Worm (Caenorhabditis elegans) whole organism, mixed stage, embryonic: ENCODE results near the gene tnt-3.

Experiments used
- M03D4.4 ChIP-seq: sonication (generic microtip); optimal IDR thresholded peaks from 2 replicates; lab custom pipeline; 2017; ENCODE audit warnings: mild to moderate bottlenecking, missing genetic modification characterization, missing compliant biosample characterization
- ceh-83 ChIP-seq: fragments of 200-800 bp; sonication (Bioruptor generic); optimal IDR thresholded peaks from 2 replicates; lab custom pipeline; 2018; ENCODE audit warnings: mild to moderate bottlenecking, missing genetic modification characterization, missing compliant biosample characterization
- ces-1 ChIP-seq: fragments of 150-350 bp; optimal IDR thresholded peaks from 2 replicates; lab custom pipeline; 2014; ENCODE audit warnings: missing biosample characterization, missing genetic modification reagents, missing genetic modification characterization
- elt-3 ChIP-seq: fragments of 150-350 bp; optimal IDR thresholded peaks from 2 replicates; lab custom pipeline; 2014; ENCODE audit warnings: missing biosample characterization, missing genetic modification characterization
- nhr-237 ChIP-seq: fragments of 150-350 bp; optimal IDR thresholded peaks from 2 replicates; lab custom pipeline; 2014; ENCODE audit warnings: missing biosample characterization, missing genetic modification characterization
- nhr-76 ChIP-seq: sonication (generic microtip); optimal IDR thresholded peaks from 2 replicates; lab custom pipeline; 2017; ENCODE audit warnings: missing biosample characterization, missing genetic modification characterization
- pha-4 ChIP-seq: fragments of 150-350 bp; optimal IDR thresholded peaks from 2 replicates; lab custom pipeline; 2018; ENCODE audit warnings: missing biosample characterization, missing genetic modification reagents, missing genetic modification characterization
- sem-2 ChIP-seq: fragments of 200-800 bp; sonication (Bioruptor generic); optimal IDR thresholded peaks from 2 replicates; lab custom pipeline; 2018; ENCODE audit warnings: mild to moderate bottlenecking, missing genetic modification characterization, missing compliant biosample characterization
- snpc-4 ChIP-seq: fragments of 150-350 bp; optimal IDR thresholded peaks from 2 replicates; lab custom pipeline; 2014; ENCODE audit warnings: missing biosample characterization, missing genetic modification characterization
- tbx-8 ChIP-seq: fragments of 200-800 bp; sonication (Bioruptor generic); optimal IDR thresholded peaks from 2 replicates; lab custom pipeline; 2018; ENCODE audit warnings: mild to moderate bottlenecking, missing genetic modification characterization, moderate library complexity, missing compliant biosample characterization
- unc-62 ChIP-seq: fragments of 150-350 bp; optimal IDR thresholded peaks from 2 replicates; lab custom pipeline; 2014; ENCODE audit warnings: missing biosample characterization, missing genetic modification reagents, missing genetic modification characterization

ce11 chrX:7902976-7903375 is 41.9 kb downstream of the tnt-3 start, which contains the start of gene C39D10.11:
- TF ChIP-seq sem-2 (GFP tag; lab: Kevin White, UChicago), result no peak
- no peak for TF ChIP-seq unc-62 (GFP tag; lab: Kevin White, UChicago)
- no peak for TF ChIP-seq elt-3
- no peak for TF ChIP-seq tbx-8 (GFP tag; lab: Kevin White, UChicago)
- no peak for TF ChIP-seq ceh-83 (GFP tag; lab: Kevin White, UChicago)
- no peak for TF ChIP-seq nhr-76 (tag; lab: Kevin White, UChicago)
- no peak for TF ChIP-seq nhr-237 (tag; lab: Kevin White, UChicago)
- no peak for TF ChIP-seq M03D4.4 (tag; lab: Kevin White, UChicago)
- TF ChIP-seq pha-4 (tag; lab: Kevin White, UChicago), result no peak
- TF ChIP-seq ces-1 (GFP tag; lab: Kevin White, UChicago), result no peak
- TF ChIP-seq snpc-4 (tag; lab: Kevin White, UChicago), result no peak
